Worm (Caenorhabditis elegans) whole organism, L1 larva: ENCODE data around the gene srg-17.

Experiments used
- ama-1 ChIP-seq: fragments of 150-350 bp; optimal IDR thresholded peaks from 2 replicates; lab custom pipeline; 2014
- egl-13 ChIP-seq: sonication (generic microtip); optimal IDR thresholded peaks from 2 replicates; lab custom pipeline; 2016; ENCODE audit warnings: missing genotype, missing genetic modification reagents, missing genetic modification characterization, missing compliant biosample characterization
- elt-2 ChIP-seq: sonication (generic microtip); optimal IDR thresholded peaks from 2 replicates; lab custom pipeline; 2016; ENCODE audit warnings: missing genetic modification characterization, mild to moderate bottlenecking, inconsistent platforms, missing compliant biosample characterization, missing genetic modification reagents
- elt-3 ChIP-seq, 6 experiments: fragments of 150-350 bp in 1 of 6; sonication (generic microtip); optimal IDR thresholded peaks; 2 replicates each; lab custom pipeline; 2017 to 2018; ENCODE audit warnings: missing biosample characterization in 6 of 6, missing genetic modification characterization in 6 of 6, inconsistent platforms in 1 of 6
- lin-39 ChIP-seq: fragments of 150-350 bp; optimal IDR thresholded peaks from 2 replicates; lab custom pipeline; 2014; ENCODE audit warnings: missing biosample characterization, missing genetic modification reagents, missing genetic modification characterization
- lir-3 ChIP-seq: sonication (generic microtip); optimal IDR thresholded peaks from 2 replicates; lab custom pipeline; 2016; ENCODE audit warnings: mild to moderate bottlenecking, missing genetic modification characterization, moderate library complexity, missing compliant biosample characterization; ENCODE audit not compliant: poor library complexity
- mdl-1 ChIP-seq, 2 experiments: fragments of 150-350 bp; optimal IDR thresholded peaks; 2 replicates each; lab custom pipeline; 2014 to 2017; ENCODE audit warnings: missing biosample characterization in 2 of 2, missing genetic modification characterization in 2 of 2, inconsistent platforms in 1 of 2
- nhr-237 ChIP-seq: fragments of 150-350 bp; optimal IDR thresholded peaks from 2 replicates; lab custom pipeline; 2014; ENCODE audit warnings: missing biosample characterization, missing genetic modification characterization
- nhr-77 ChIP-seq: fragments of 150-350 bp; optimal IDR thresholded peaks from 2 replicates; lab custom pipeline; 2014; ENCODE audit warnings: missing biosample characterization, missing genetic modification characterization
- pqm-1 ChIP-seq: sonication (generic microtip); optimal IDR thresholded peaks from 3 replicates; lab custom pipeline; 2017; ENCODE audit warnings: missing biosample characterization, missing genetic modification characterization
- snpc-4 ChIP-seq: fragments of 150-350 bp; optimal IDR thresholded peaks from 2 replicates; lab custom pipeline; 2014; ENCODE audit warnings: missing biosample characterization, missing genetic modification characterization
- tlp-1 ChIP-seq: fragments of 150-350 bp; optimal IDR thresholded peaks from 2 replicates; lab custom pipeline; 2014; ENCODE audit warnings: missing biosample characterization, missing genetic modification characterization
- unc-86 ChIP-seq: sonication (generic microtip); optimal IDR thresholded peaks from 2 replicates; lab custom pipeline; 2016; ENCODE audit warnings: missing genetic modification characterization, missing compliant biosample characterization

DNA sequence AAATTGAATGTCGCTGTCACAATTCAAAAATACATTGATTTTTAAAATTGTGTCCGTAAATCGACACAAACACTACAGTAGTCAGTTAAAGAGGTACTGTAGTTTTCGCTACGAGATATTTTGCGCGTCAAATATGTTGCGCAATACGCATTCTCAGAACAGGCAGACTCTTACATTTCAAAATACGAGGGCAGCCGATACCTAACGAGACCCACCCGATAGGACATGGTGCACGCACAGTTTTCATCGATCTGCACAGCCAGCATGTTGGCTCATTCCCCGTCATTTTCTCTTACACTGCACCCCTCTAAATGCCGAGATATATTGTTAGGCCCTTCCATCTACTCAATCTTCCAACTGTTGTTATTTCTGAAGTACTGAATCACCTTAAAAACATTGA, 11.3 kb upstream of the srg-17 start, which contains the start of gene F15A4.2:
- TF ChIP-seq lin-39 (tag; lab: Kevin White, UChicago) = no peak
- no peak for TF ChIP-seq elt-2 (tag; lab: Kevin White, UChicago)
- no peak for TF ChIP-seq mdl-1 (tag; optimal IDR thresholded peaks at IDR 0.05; lab: Kevin White, UChicago)
- TF ChIP-seq snpc-4 = no peak
- TF ChIP-seq pqm-1 (tag; lab: Kevin White, UChicago) = no peak
- TF ChIP-seq tlp-1 (tag; lab: Kevin White, UChicago) = no peak
- no peak for TF ChIP-seq elt-3 (tag; optimal IDR thresholded peaks at IDR 0.05; lab: Kevin White, UChicago)
- no peak for TF ChIP-seq ama-1 (lab: Kevin White, UChicago)
- no peak for TF ChIP-seq egl-13 (tag; lab: Kevin White, UChicago)
- TF ChIP-seq unc-86 (tag; lab: Kevin White, UChicago) = no peak
- no peak for TF ChIP-seq nhr-237
- TF ChIP-seq lir-3 (tag; lab: Kevin White, UChicago) = no peak
- TF ChIP-seq nhr-77 (tag; lab: Kevin White, UChicago) = no peak
